Worm (Caenorhabditis elegans) whole organism, L1 larva: ENCODE results near the gene pin-2.

Source experiments
- C16A3.4 ChIP-seq: fragments of 150-350 bp; optimal IDR thresholded peaks from 2 replicates; lab custom pipeline; 2014; ENCODE audit warnings: missing biosample characterization, missing genetic modification characterization
- F16B12.6 ChIP-seq: fragments of 150-350 bp; optimal IDR thresholded peaks from 2 replicates; lab custom pipeline; 2014; ENCODE audit warnings: missing biosample characterization, missing genetic modification characterization
- Y116A8C.19 ChIP-seq: sonication (generic microtip); optimal IDR thresholded peaks from 2 replicates; lab custom pipeline; 2016; ENCODE audit warnings: missing compliant biosample characterization, missing genetic modification characterization, borderline replicate concordance
- aha-1 ChIP-seq: fragments of 150-350 bp; optimal IDR thresholded peaks from 2 replicates; lab custom pipeline; 2014; ENCODE audit warnings: missing biosample characterization, missing genetic modification characterization
- aly-2 ChIP-seq: fragments of 150-350 bp; optimal IDR thresholded peaks from 2 replicates; lab custom pipeline; 2014; ENCODE audit warnings: missing biosample characterization, missing genetic modification characterization
- ama-1 ChIP-seq: fragments of 150-350 bp; optimal IDR thresholded peaks from 2 replicates; lab custom pipeline; 2014
- blmp-1 ChIP-seq: fragments of 150-350 bp; optimal IDR thresholded peaks from 2 replicates; lab custom pipeline; 2014; ENCODE audit warnings: missing biosample characterization, missing genetic modification characterization
- ceh-63 ChIP-seq: fragments of 200-800 bp; sonication (Bioruptor generic); optimal IDR thresholded peaks from 2 replicates; lab custom pipeline; 2018; ENCODE audit warnings: mild to moderate bottlenecking, missing genetic modification characterization, missing compliant biosample characterization
- ceh-82 ChIP-seq, 3 experiments: fragments of 150-350 bp in 1 of 3; sonication (generic microtip) in 2 of 3; optimal IDR thresholded peaks; 2 replicates each; lab custom pipeline; 2014 to 2017; ENCODE audit warnings: missing biosample characterization in 3 of 3, missing genetic modification characterization in 3 of 3
- dsc-1 ChIP-seq: sonication (generic microtip); optimal IDR thresholded peaks from 2 replicates; lab custom pipeline; 2016; ENCODE audit warnings: mild to moderate bottlenecking, missing genetic modification characterization, missing compliant biosample characterization
- efl-1 ChIP-seq, 4 experiments: fragments of 150-350 bp; optimal IDR thresholded peaks in 3 of 4; peaks in 1 of 4; 1 replicate in 1 of 4; 2 replicates in 3 of 4; lab custom pipeline; 2014; ENCODE audit warnings: missing biosample characterization in 2 of 4, missing genetic modification characterization in 2 of 4, missing genetic modification reagents in 2 of 4
- efl-3 ChIP-seq: fragments of 200-800 bp; sonication (Bioruptor generic); optimal IDR thresholded peaks from 2 replicates; lab custom pipeline; 2018; ENCODE audit warnings: mild to moderate bottlenecking, missing genetic modification characterization, missing compliant biosample characterization
- ets-5 ChIP-seq: fragments of 200-800 bp; sonication (Bioruptor generic); IDR thresholded peaks from 2 replicates; pipeline ENCODE4 v1.3.6; 2022; ENCODE audit warnings: missing genetic modification characterization, missing compliant biosample characterization
- grh-1 ChIP-seq: fragments of 200-800 bp; sonication (Bioruptor generic); IDR thresholded peaks from 2 replicates; pipeline ENCODE4 v1.3.6; 2022; ENCODE audit warnings: missing genetic modification reagents, missing genetic modification characterization, missing compliant biosample characterization
- isw-1 ChIP-seq: fragments of 200-800 bp; sonication (Bioruptor generic); IDR thresholded peaks from 2 replicates; pipeline ENCODE4 v1.3.6; 2022; ENCODE audit warnings: missing genetic modification characterization, missing compliant biosample characterization
- jun-1 ChIP-seq: fragments of 150-350 bp; optimal IDR thresholded peaks from 2 replicates; lab custom pipeline; 2014; ENCODE audit warnings: missing biosample characterization, missing genetic modification reagents, missing genetic modification characterization
- lin-14 ChIP-seq: fragments of 200-800 bp; sonication (Bioruptor generic); optimal IDR thresholded peaks from 2 replicates; lab custom pipeline; 2018; ENCODE audit warnings: mild to moderate bottlenecking, missing genetic modification characterization, moderate library complexity, missing compliant biosample characterization
- lin-39 ChIP-seq: fragments of 150-350 bp; optimal IDR thresholded peaks from 2 replicates; lab custom pipeline; 2014; ENCODE audit warnings: missing biosample characterization, missing genetic modification reagents, missing genetic modification characterization
- nhr-20 ChIP-seq: sonication (generic microtip); optimal IDR thresholded peaks from 2 replicates; lab custom pipeline; 2016; ENCODE audit warnings: mild to moderate bottlenecking, missing genetic modification characterization, missing compliant biosample characterization
- nhr-47 ChIP-seq: sonication (generic microtip); optimal IDR thresholded peaks from 2 replicates; lab custom pipeline; 2016; ENCODE audit warnings: mild to moderate bottlenecking, missing genetic modification characterization, moderate library complexity, missing compliant biosample characterization
- nhr-77 ChIP-seq: fragments of 150-350 bp; optimal IDR thresholded peaks from 2 replicates; lab custom pipeline; 2014; ENCODE audit warnings: missing biosample characterization, missing genetic modification characterization
- nhr-84 ChIP-seq: sonication (generic microtip); optimal IDR thresholded peaks from 2 replicates; lab custom pipeline; 2017; ENCODE audit warnings: missing biosample characterization, missing genetic modification characterization
- nhr-85 ChIP-seq: sonication (generic microtip); peaks from one replicate; lab custom pipeline; 2016; ENCODE audit warnings: missing genetic modification characterization, inconsistent platforms, missing compliant biosample characterization
- rnt-1 ChIP-seq: sonication (generic microtip); optimal IDR thresholded peaks from 2 replicates; lab custom pipeline; 2016; ENCODE audit warnings: mild to moderate bottlenecking, missing genetic modification characterization, moderate library complexity, missing compliant biosample characterization
- swsn-7 ChIP-seq: sonication (generic microtip); optimal IDR thresholded peaks from 2 replicates; lab custom pipeline; 2016; ENCODE audit warnings: missing genetic modification characterization, missing compliant biosample characterization
- tbx-2 ChIP-seq: sonication (generic microtip); optimal IDR thresholded peaks from 2 replicates; lab custom pipeline; 2016; ENCODE audit warnings: missing genetic modification characterization, missing compliant biosample characterization
- unc-30 ChIP-seq: sonication (generic microtip); optimal IDR thresholded peaks from 2 replicates; lab custom pipeline; 2017; ENCODE audit warnings: missing biosample characterization, missing genetic modification characterization
- unc-86 ChIP-seq: sonication (generic microtip); optimal IDR thresholded peaks from 2 replicates; lab custom pipeline; 2016; ENCODE audit warnings: missing genetic modification characterization, missing compliant biosample characterization
- unc-98 ChIP-seq: fragments of 200-800 bp; sonication (Bioruptor generic); IDR thresholded peaks from 2 replicates; pipeline ENCODE4 v1.3.6; 2022; ENCODE audit warnings: missing genetic modification characterization, missing compliant biosample characterization
- vab-15 ChIP-seq: sonication (generic microtip); optimal IDR thresholded peaks from 2 replicates; lab custom pipeline; 2017; ENCODE audit warnings: missing genotype, mild to moderate bottlenecking, missing genetic modification characterization, missing compliant biosample characterization
- zag-1 ChIP-seq: fragments of 150-350 bp; optimal IDR thresholded peaks from 2 replicates; lab custom pipeline; 2014; ENCODE audit warnings: missing biosample characterization, missing genetic modification characterization
- ztf-4 ChIP-seq: fragments of 150-350 bp; optimal IDR thresholded peaks from 2 replicates; lab custom pipeline; 2014; ENCODE audit warnings: missing biosample characterization, missing genetic modification characterization

The pin-2 gene

DNA sequence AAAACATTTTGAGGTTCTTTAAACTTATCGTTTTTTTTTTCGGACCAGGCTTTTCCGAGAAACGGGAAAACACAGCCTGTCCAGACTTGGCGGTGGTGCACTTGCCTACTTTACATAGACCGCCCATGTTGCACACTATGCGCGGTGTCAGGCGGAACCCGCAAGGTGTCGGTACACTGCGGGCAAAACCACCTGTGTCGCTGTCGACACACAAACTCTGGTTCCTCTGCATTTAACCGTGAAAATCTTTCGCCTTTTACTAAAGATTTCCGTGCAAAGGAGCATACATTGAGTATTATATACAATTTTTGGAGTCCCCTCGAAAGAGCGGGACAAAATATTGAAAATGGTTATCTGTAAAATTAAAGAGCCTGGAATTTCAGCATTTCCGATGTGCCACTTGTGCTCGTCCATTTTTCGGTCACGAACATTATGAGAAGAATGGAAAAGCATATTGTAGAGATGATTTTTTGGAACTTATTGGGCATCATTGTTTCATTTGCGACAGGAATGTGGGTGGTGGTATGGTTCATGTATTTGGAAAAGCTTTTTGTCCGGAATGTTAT is 1.8 kb downstream of the pin-2 start (continued):
- TF ChIP-seq rnt-1 (tag; lab: Kevin White, UChicago) (no peak), grh-1 (GFP tag; lab: Robert Waterston, UW) (no peak), nhr-84 (tag; lab: Kevin White, UChicago) (no peak)

DNA sequence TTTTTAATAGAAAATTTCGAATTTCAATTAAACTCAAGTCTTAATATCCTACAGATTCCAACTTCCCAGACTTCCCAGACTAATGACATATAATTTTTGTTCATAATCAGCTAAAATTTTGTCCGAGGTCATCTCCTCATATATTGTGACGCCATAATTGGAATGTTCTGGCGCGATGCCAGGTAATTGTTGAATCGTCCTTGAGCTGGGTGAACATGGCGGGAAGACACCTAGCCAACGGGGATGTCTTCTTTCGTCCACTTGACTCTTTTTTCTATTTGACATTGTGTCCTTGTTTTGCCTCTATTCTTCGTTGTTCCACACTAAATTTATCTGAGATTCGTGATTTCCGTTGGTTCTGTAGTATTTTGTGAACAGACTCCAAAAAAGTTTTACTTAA is 3.2 kb downstream of the pin-2 start:
- peak; percentile 81 for TF ChIP-seq nhr-85
- TF ChIP-seq lin-14 (GFP tag; lab: Kevin White, UChicago) = peak; percentile 66
- TF ChIP-seq nhr-84 (tag; lab: Kevin White, UChicago) = no peak

ce11 chrIV:12805595-12805994 is 11.9 kb downstream of the pin-2 start, which contains the start of gene F07C6.4:
Gene F07C6.4, plus strand, starts transcription at chrIV:12805924.
- TF ChIP-seq unc-98 (GFP tag; lab: Robert Waterston, UW) (no peak), ceh-82 (tag; optimal IDR thresholded peaks at IDR 0.05; lab: Kevin White, UChicago) (no peak), swsn-7 (no peak), nhr-77 (tag; lab: Kevin White, UChicago) (no peak)

DNA sequence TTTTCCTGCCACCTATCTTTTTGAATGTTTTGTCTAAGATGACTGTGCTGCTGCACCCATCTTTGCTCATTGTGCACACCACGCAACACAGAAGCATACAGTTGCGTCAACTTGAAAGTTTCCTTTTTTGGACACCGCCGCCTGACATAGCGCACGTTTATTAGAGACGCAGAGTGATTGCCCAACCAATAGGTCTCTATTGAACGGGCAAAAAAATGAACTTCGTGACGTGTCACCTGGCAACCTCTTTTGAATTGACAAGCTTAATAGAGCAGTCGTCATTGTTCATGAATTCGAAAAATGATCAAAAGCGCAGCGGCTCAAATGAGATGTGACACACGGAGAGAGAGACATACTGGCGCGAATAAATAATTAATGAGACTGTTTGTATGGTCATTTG is 17.9 kb downstream of the pin-2 start:
- no peak for TF ChIP-seq tbx-2
- TF ChIP-seq unc-86 (tag; lab: Kevin White, UChicago) = peak; percentile 27

DNA sequence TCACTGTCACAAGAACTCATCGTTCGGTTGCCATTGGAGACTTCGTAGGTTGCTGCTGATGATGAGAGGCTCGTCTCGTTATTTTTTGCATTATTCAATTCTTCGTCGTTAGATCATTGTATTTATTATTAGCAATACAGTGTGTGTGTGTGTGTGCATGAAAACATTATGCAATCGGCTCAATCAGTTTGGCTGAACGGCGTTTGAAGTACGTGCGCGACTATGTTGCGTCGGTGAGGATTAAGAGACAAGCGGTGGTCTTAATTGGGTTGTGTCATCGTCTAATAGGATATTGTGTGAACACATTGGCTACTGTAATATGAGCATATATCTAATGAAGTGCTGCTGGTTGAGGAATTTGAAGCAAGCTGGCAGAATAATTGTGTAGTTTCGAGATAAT is 20.2 kb downstream of the pin-2 start:
- TF ChIP-seq ceh-63 (GFP tag; lab: Kevin White, UChicago) = no peak
- TF ChIP-seq nhr-47 (tag; lab: Kevin White, UChicago) = no peak
- TF ChIP-seq ama-1 (lab: Kevin White, UChicago) = no peak
- no peak for TF ChIP-seq jun-1 (tag; lab: Kevin White, UChicago)
- no peak for TF ChIP-seq efl-1 (optimal IDR thresholded peaks at IDR 0.05; lab: Kevin White, UChicago)
- peak in 1 of 2 experiments; percentile 22 for TF ChIP-seq efl-1 (GFP tag; optimal IDR thresholded peaks at IDR 0.05 in 1 of 2; lab: Kevin White, UChicago)
- TF ChIP-seq rnt-1 (tag; lab: Kevin White, UChicago) = no peak

ce11 chrIV:12816636-12817035 is 23.0 kb downstream of the pin-2 start:
- TF ChIP-seq nhr-85 (peak; percentile 27), efl-3 (GFP tag; lab: Kevin White, UChicago) (no peak), blmp-1 (tag; lab: Kevin White, UChicago) (peak; percentile 50)

DNA sequence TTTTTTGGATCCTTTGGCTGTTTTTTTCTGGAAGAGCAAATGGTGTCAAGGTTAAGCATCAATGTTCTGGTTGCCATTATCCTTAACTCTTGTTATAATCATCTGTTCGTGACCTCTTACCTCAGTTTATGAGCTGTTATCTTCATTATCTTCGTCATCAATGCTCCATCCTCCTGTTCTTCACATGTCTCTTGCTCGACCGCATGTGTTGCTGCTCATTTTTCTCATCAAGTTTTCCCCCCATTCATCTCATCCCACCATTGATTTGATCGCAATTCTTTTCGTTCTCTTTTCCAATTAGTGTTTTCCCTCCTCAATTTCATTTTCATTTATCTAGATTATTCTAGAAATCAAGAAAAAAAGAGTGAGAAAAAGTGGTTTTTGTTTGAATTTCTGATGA is 23.9 kb downstream of the pin-2 start:
- TF ChIP-seq lin-14 (GFP tag; lab: Kevin White, UChicago) (peak; percentile 17), nhr-20 (tag; lab: Kevin White, UChicago) (no peak), isw-1 (GFP tag; lab: Robert Waterston, UW) (no peak), dsc-1 (tag; lab: Kevin White, UChicago) (peak; percentile 56)

DNA sequence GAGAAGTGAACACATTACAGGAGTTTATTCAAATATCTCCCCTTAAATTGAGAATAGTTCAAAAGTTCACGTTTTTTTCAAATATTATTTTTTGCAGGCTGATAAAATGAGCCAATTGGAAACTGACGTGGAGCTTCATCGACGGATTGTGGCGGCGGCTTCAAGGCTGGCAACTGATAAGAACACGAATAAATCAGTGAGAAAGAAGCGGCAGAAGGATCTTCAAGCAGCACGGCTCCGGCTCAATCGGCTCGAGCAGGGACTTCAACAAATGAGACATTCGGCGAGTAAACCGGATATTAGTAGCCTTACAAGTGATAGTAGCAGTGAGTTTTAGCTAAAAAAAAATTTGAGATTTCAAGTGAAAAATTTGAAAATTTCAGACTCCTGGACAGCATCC is 31.7 kb downstream of the pin-2 start, which contains the start of gene M02B1.4:
TSS of gene M02B1.4 (minus strand) at position 9 of the 400 bp plus-strand sequence.
- no peak for TF ChIP-seq C16A3.4 (tag; lab: Kevin White, UChicago)
- TF ChIP-seq vab-15 (tag; lab: Kevin White, UChicago) = no peak
- no peak for TF ChIP-seq zag-1 (tag; lab: Kevin White, UChicago)
- TF ChIP-seq F16B12.6 (tag; lab: Kevin White, UChicago) = no peak
- no peak for TF ChIP-seq ets-5 (GFP tag; lab: Robert Waterston, UW)
- no peak for TF ChIP-seq aly-2 (tag; lab: Kevin White, UChicago)
- no peak for TF ChIP-seq ztf-4 (tag; lab: Kevin White, UChicago)
- no peak for TF ChIP-seq unc-30 (tag; lab: Kevin White, UChicago)
- TF ChIP-seq rnt-1 (tag; lab: Kevin White, UChicago) = no peak
- TF ChIP-seq aha-1 (tag; lab: Kevin White, UChicago) = no peak
- no peak for TF ChIP-seq lin-39 (tag; lab: Kevin White, UChicago)
- TF ChIP-seq ama-1 (lab: Kevin White, UChicago) = no peak
- no peak for TF ChIP-seq nhr-20 (tag; lab: Kevin White, UChicago)
- no peak for TF ChIP-seq ceh-82 (tag; optimal IDR thresholded peaks at IDR 0.05; lab: Kevin White, UChicago)
- no peak for TF ChIP-seq lin-14 (GFP tag; lab: Kevin White, UChicago)
- no peak for TF ChIP-seq Y116A8C.19 (tag; lab: Kevin White, UChicago)
- no peak for TF ChIP-seq tbx-2
